Fruit fly (Drosophila melanogaster) whole organism, embryonic: ENCODE results near the gene Elp3.

Source experiments
- Antp ChIP-seq: fragments of 200-800 bp; sonication (Bioruptor generic); optimal IDR thresholded peaks from 3 replicates; lab custom pipeline; 2016; ENCODE audit warnings: missing biosample characterization, missing genetic modification characterization
- CG12769 ChIP-seq: fragments of 200-800 bp; sonication (Bioruptor generic); optimal IDR thresholded peaks from 2 replicates; lab custom pipeline; 2019; ENCODE audit warnings: missing biosample characterization, mild to moderate bottlenecking, missing genetic modification characterization, moderate library complexity
- CG14050 ChIP-seq: fragments of 200-800 bp; sonication (Bioruptor generic); IDR thresholded peaks from 3 replicates; pipeline ENCODE4 v1.3.6; 2022; ENCODE audit warnings: missing biosample characterization, missing genetic modification characterization
- CG14965 ChIP-seq: fragments of 200-800 bp; sonication (Bioruptor generic); optimal IDR thresholded peaks from 2 replicates; lab custom pipeline; 2016; ENCODE audit warnings: missing biosample characterization, missing genetic modification characterization, borderline replicate concordance
- CG1529 ChIP-seq: fragments of 200-800 bp; sonication (Bioruptor generic); optimal IDR thresholded peaks from 3 replicates; lab custom pipeline; 2018; ENCODE audit warnings: missing biosample characterization, missing genetic modification characterization
- CG17186 ChIP-seq: fragments of 200-800 bp; sonication (Bioruptor generic); optimal IDR thresholded peaks from 3 replicates; lab custom pipeline; 2017; ENCODE audit warnings: missing biosample characterization, missing genetic modification reagents, missing genetic modification characterization
- CG17612 ChIP-seq: fragments of 200-800 bp; sonication (Bioruptor generic); IDR thresholded peaks from 2 replicates; pipeline ENCODE4 v1.3.6; 2022; ENCODE audit warnings: missing biosample characterization, missing genetic modification characterization
- CG2889 ChIP-seq: fragments of 200-800 bp; sonication (Bioruptor generic); IDR thresholded peaks from 3 replicates; pipeline ENCODE4 v1.3.6; 2022; ENCODE audit warnings: missing biosample characterization, missing genetic modification characterization
- CG3838 ChIP-seq: fragments of 200-800 bp; sonication (Bioruptor generic); optimal IDR thresholded peaks from 3 replicates; lab custom pipeline; 2016; ENCODE audit warnings: missing biosample characterization, missing genetic modification characterization
- CG4282 ChIP-seq: fragments of 200-800 bp; sonication (Bioruptor generic); optimal IDR thresholded peaks from 2 replicates; lab custom pipeline; 2016; ENCODE audit warnings: missing biosample characterization, missing genetic modification characterization
- CG4707 ChIP-seq: fragments of 200-800 bp; sonication (Bioruptor generic); optimal IDR thresholded peaks from 2 replicates; lab custom pipeline; 2018; ENCODE audit warnings: missing biosample characterization, mild to moderate bottlenecking, missing genetic modification characterization, moderate library complexity
- CG5180 ChIP-seq: fragments of 200-800 bp; sonication (Bioruptor generic); optimal IDR thresholded peaks from 3 replicates; lab custom pipeline; 2017; ENCODE audit warnings: missing biosample characterization, missing genetic modification characterization, mild to moderate bottlenecking, moderate library complexity, missing genetic modification reagents
- CG7987 ChIP-seq: fragments of 200-800 bp; sonication (Bioruptor generic); optimal IDR thresholded peaks from 2 replicates; lab custom pipeline; 2018; ENCODE audit warnings: missing biosample characterization, mild to moderate bottlenecking, missing genetic modification characterization, moderate library complexity
- CG8359 ChIP-seq: fragments of 200-800 bp; sonication (Bioruptor generic); optimal IDR thresholded peaks from 2 replicates; lab custom pipeline; 2017; ENCODE audit warnings: missing biosample characterization, mild to moderate bottlenecking, missing genetic modification characterization, borderline replicate concordance
- CG8388 ChIP-seq: fragments of 200-800 bp; sonication (Bioruptor generic); optimal IDR thresholded peaks from 2 replicates; lab custom pipeline; 2019; ENCODE audit warnings: missing biosample characterization, mild to moderate bottlenecking, missing genetic modification characterization, moderate library complexity
- CG9797 ChIP-seq: fragments of 200-800 bp; sonication (Bioruptor generic); optimal IDR thresholded peaks from 3 replicates; lab custom pipeline; 2018; ENCODE audit warnings: missing biosample characterization, mild to moderate bottlenecking, missing genetic modification characterization
- CG9932 ChIP-seq: fragments of 200-800 bp; sonication (Bioruptor generic); IDR thresholded peaks from 2 replicates; pipeline ENCODE4 v1.3.6; 2022; ENCODE audit warnings: missing biosample characterization, missing genetic modification characterization
- Dek ChIP-seq: fragments of 200-800 bp; sonication (Bioruptor generic); optimal IDR thresholded peaks from 3 replicates; lab custom pipeline; 2019; ENCODE audit warnings: missing biosample characterization, mild to moderate bottlenecking, missing genetic modification characterization, moderate library complexity
- Dp ChIP-seq: fragments of 200-800 bp; sonication (Bioruptor generic); optimal IDR thresholded peaks from 2 replicates; lab custom pipeline; 2018; ENCODE audit warnings: missing biosample characterization, mild to moderate bottlenecking, missing genetic modification characterization, moderate library complexity
- Drgx ChIP-seq: fragments of 200-800 bp; sonication (Bioruptor generic); IDR thresholded peaks from 2 replicates; pipeline ENCODE4 v1.3.6; 2022; ENCODE audit warnings: missing biosample characterization, missing genetic modification characterization
- Ets65A ChIP-seq: fragments of 200-800 bp; sonication (Bioruptor generic); peaks from one replicate; lab custom pipeline; 2016; ENCODE audit warnings: missing biosample characterization, missing genetic modification characterization
- Ets97D ChIP-seq: fragments of 200-800 bp; sonication (Bioruptor generic); optimal IDR thresholded peaks from 3 replicates; lab custom pipeline; 2016; ENCODE audit warnings: missing biosample characterization, missing genetic modification characterization
- HLH3B ChIP-seq: fragments of 200-800 bp; sonication (Bioruptor generic); IDR thresholded peaks from 2 replicates; pipeline ENCODE4 v1.3.6; 2022; ENCODE audit warnings: missing biosample characterization, missing genetic modification characterization
- Hr39 ChIP-seq: fragments of >200 bp; optimal IDR thresholded peaks from 2 replicates; lab custom pipeline; 2017
- Mes4 ChIP-seq: fragments of 200-800 bp; sonication (Bioruptor generic); optimal IDR thresholded peaks from 2 replicates; lab custom pipeline; 2016; ENCODE audit warnings: missing biosample characterization, missing genetic modification characterization
- Nf-YA ChIP-seq: fragments of 200-800 bp; sonication (Bioruptor generic); IDR thresholded peaks from 2 replicates; pipeline ENCODE4 v1.3.6; 2022; ENCODE audit warnings: missing biosample characterization, missing genetic modification characterization
- Scr ChIP-seq: fragments of 200-800 bp; sonication (Bioruptor generic); IDR thresholded peaks from 2 replicates; pipeline ENCODE4 v1.3.6; 2022; ENCODE audit warnings: missing biosample characterization, missing genetic modification characterization; ENCODE audit not compliant: partially characterized antibody
- Side ChIP-seq: fragments of 200-800 bp; sonication (Bioruptor generic); optimal IDR thresholded peaks from 2 replicates; lab custom pipeline; 2016; ENCODE audit warnings: missing biosample characterization, missing genetic modification characterization
- YL-1 ChIP-seq: fragments of 200-800 bp; sonication (Bioruptor generic); optimal IDR thresholded peaks from 3 replicates; lab custom pipeline; 2017; ENCODE audit warnings: missing biosample characterization, mild to moderate bottlenecking, missing genetic modification characterization
- al ChIP-seq: fragments of 200-800 bp; sonication (Bioruptor generic); IDR thresholded peaks from 2 replicates; pipeline ENCODE4 v1.3.6; 2022; ENCODE audit warnings: missing biosample characterization, missing genetic modification characterization
- bcd ChIP-seq: fragments of 200-800 bp; sonication (Bioruptor generic); optimal IDR thresholded peaks from 2 replicates; lab custom pipeline; 2017; ENCODE audit warnings: missing biosample characterization, mild to moderate bottlenecking, missing genetic modification characterization
- chinmo ChIP-seq: fragments of 200-800 bp; sonication (Bioruptor generic); IDR thresholded peaks from 4 replicates; pipeline ENCODE4 v1.3.6; 2022; ENCODE audit warnings: missing biosample characterization, missing genetic modification characterization; ENCODE audit not compliant: partially characterized antibody
- chn ChIP-seq: fragments of 200-800 bp; sonication (Bioruptor generic); optimal IDR thresholded peaks from 2 replicates; lab custom pipeline; 2016; ENCODE audit warnings: missing biosample characterization, missing genetic modification characterization
- crol ChIP-seq: fragments of 200-800 bp; sonication (Bioruptor generic); IDR thresholded peaks from 2 replicates; pipeline ENCODE4 v1.3.6; 2022; ENCODE audit warnings: missing biosample characterization, missing genetic modification characterization
- dmrt99B ChIP-seq: fragments of 200-800 bp; sonication (Bioruptor generic); optimal IDR thresholded peaks from 2 replicates; lab custom pipeline; 2018; ENCODE audit warnings: missing biosample characterization, mild to moderate bottlenecking, missing genetic modification characterization, moderate library complexity
- fd102C ChIP-seq: fragments of 200-800 bp; sonication (Bioruptor generic); optimal IDR thresholded peaks from 2 replicates; lab custom pipeline; 2018; ENCODE audit warnings: missing biosample characterization, mild to moderate bottlenecking, missing genetic modification characterization, moderate library complexity
- hbn ChIP-seq: fragments of 200-800 bp; sonication (Bioruptor generic); IDR thresholded peaks from 2 replicates; pipeline ENCODE4 v1.3.6; 2022; ENCODE audit warnings: missing biosample characterization, missing genetic modification characterization; ENCODE audit not compliant: partially characterized antibody
- ken ChIP-seq: fragments of 200-800 bp; sonication (Bioruptor generic); IDR thresholded peaks from 3 replicates; pipeline ENCODE4 v1.3.6; 2022; ENCODE audit warnings: missing biosample characterization, missing genetic modification characterization
- nerfin-1 ChIP-seq: fragments of 200-800 bp; sonication (Bioruptor generic); optimal IDR thresholded peaks from 3 replicates; lab custom pipeline; 2019; ENCODE audit warnings: missing biosample characterization, mild to moderate bottlenecking, missing genetic modification characterization, moderate library complexity
- odd ChIP-seq: fragments of 200-800 bp; sonication (Bioruptor generic); optimal IDR thresholded peaks from 2 replicates; lab custom pipeline; 2017; ENCODE audit warnings: missing biosample characterization, mild to moderate bottlenecking, missing genetic modification characterization
- pita ChIP-seq: fragments of 200-800 bp; sonication (Bioruptor generic); optimal IDR thresholded peaks from 2 replicates; lab custom pipeline; 2017; ENCODE audit warnings: missing biosample characterization, mild to moderate bottlenecking, missing genetic modification characterization
- repo ChIP-seq: fragments of 200-800 bp; sonication (Bioruptor generic); optimal IDR thresholded peaks from 2 replicates; lab custom pipeline; 2016; ENCODE audit warnings: missing biosample characterization, missing genetic modification characterization
- salm ChIP-seq: fragments of 200-800 bp; sonication (Bioruptor generic); optimal IDR thresholded peaks from 2 replicates; lab custom pipeline; 2018; ENCODE audit warnings: missing biosample characterization, mild to moderate bottlenecking, missing genetic modification characterization
- slp2 ChIP-seq: fragments of 200-800 bp; sonication (Bioruptor generic); optimal IDR thresholded peaks from 2 replicates; lab custom pipeline; 2016; ENCODE audit warnings: missing biosample characterization, missing genetic modification characterization
- sug ChIP-seq: fragments of 200-800 bp; optimal IDR thresholded peaks from 2 replicates; lab custom pipeline; 2019; ENCODE audit warnings: missing biosample characterization, mild to moderate bottlenecking, missing genetic modification characterization, moderate library complexity
- tll ChIP-seq, 2 experiments: fragments of 200-800 bp in 1 of 2; fragments of >200 bp in 1 of 2; sonication (Bioruptor generic) in 1 of 2; optimal IDR thresholded peaks; 2 replicates each; lab custom pipeline; 2017 to 2019; ENCODE audit warnings: missing biosample characterization in 2 of 2, missing genetic modification characterization in 2 of 2, mild to moderate bottlenecking in 1 of 2, moderate library complexity in 1 of 2
- unpg ChIP-seq: fragments of 200-800 bp; sonication (Bioruptor generic); optimal IDR thresholded peaks from 3 replicates; lab custom pipeline; 2018; ENCODE audit warnings: missing biosample characterization, mild to moderate bottlenecking, missing genetic modification characterization, moderate library complexity

Gene Elp3

dm6 chr2L:4458119-4459056 lies 13.9 kb downstream of the Elp3 start, which contains the start of gene RpL27A:
TSS of gene RpL27A (minus strand) at chr2L:4458364.
- TF ChIP-seq nerfin-1 (tag; lab: Kevin White, UChicago) (peak; percentile 63), CG5180 (GFP tag; lab: Kevin White, UChicago) (peak; percentile 55), CG8388 (GFP tag; lab: Kevin White, UChicago) (peak; percentile 55), CG1529 (GFP tag; lab: Kevin White, UChicago) (peak; percentile 68), salm (tag; lab: Kevin White, UChicago) (peak; percentile 51), Drgx (no peak), Ets65A (GFP tag; lab: Kevin White, UChicago) (peak; percentile 96), pita (GFP tag; lab: Kevin White, UChicago) (peak; percentile 70), al (GFP tag; lab: Robert Waterston, UW) (peak; percentile 71), Scr (GFP tag; lab: Robert Waterston, UW) (peak; percentile 57), Antp (peak; percentile 49), HLH3B (GFP tag; lab: Robert Waterston, UW) (peak; percentile 70), CG17612 (GFP tag; lab: Robert Waterston, UW) (peak; percentile 46; the same call in 1 of the 2 replicates), CG14050 (GFP tag; lab: Robert Waterston, UW) (peak; percentile 70), tll (GFP tag; optimal IDR thresholded peaks at IDR 0.05; lab: Kevin White, UChicago) (no peak), Ets97D (GFP tag; lab: Kevin White, UChicago) (peak; percentile 99), bcd (GFP tag; lab: Kevin White, UChicago) (peak; percentile 85), sug (tag; lab: Kevin White, UChicago) (peak; percentile 76), crol (GFP tag; lab: Robert Waterston, UW) (peak; percentile 48; the same call in 1 of the 2 replicates), odd (GFP tag; lab: Kevin White, UChicago) (peak; percentile 85), CG8359 (GFP tag; lab: Kevin White, UChicago) (peak; percentile 43), CG14965 (no peak), chinmo (0 out of 4 replicates have a peak, but pooled peaks have one; percentile 44), CG12769 (tag; lab: Kevin White, UChicago) (peak; percentile 72), CG4282 (GFP tag; lab: Kevin White, UChicago) (no peak), YL-1 (GFP tag; lab: Kevin White, UChicago) (peak; percentile 99), CG2889 (GFP tag; lab: Robert Waterston, UW) (0 out of 3 replicates have a peak, but pooled peaks have one; percentile 52), Mes4 (GFP tag; lab: Kevin White, UChicago) (peak; percentile 87), CG17186 (GFP tag; lab: Kevin White, UChicago) (peak; percentile 45), Side (peak; percentile 78), slp2 (GFP tag; lab: Kevin White, UChicago) (peak; percentile 56), repo (peak; percentile 61), CG7987 (peak; percentile 96), ken (GFP tag; lab: Robert Waterston, UW) (peak; percentile 84), CG3838 (GFP tag; lab: Kevin White, UChicago) (peak; percentile 50), Dek (tag; lab: Kevin White, UChicago) (peak; percentile 51), fd102C (GFP tag; lab: Kevin White, UChicago) (peak; percentile 58), unpg (peak; percentile 68), Nf-YA (GFP tag; lab: Robert Waterston, UW) (peak; percentile 63), Hr39 (lab: Kevin White, UChicago) (no peak), CG4707 (GFP tag; lab: Kevin White, UChicago) (peak; percentile 90), dmrt99B (tag; lab: Kevin White, UChicago) (peak; percentile 59), CG9932 (GFP tag; lab: Robert Waterston, UW) (peak; percentile 76), Dp (peak; percentile 72), hbn (GFP tag; lab: Robert Waterston, UW) (no peak), chn (peak; percentile 53), CG9797 (GFP tag; lab: Kevin White, UChicago) (peak; percentile 83)
